Worm (Caenorhabditis elegans) whole organism, young adult: Measurements from ENCODE around the gene cht-6.

Experiments
- B0019.2 ChIP-seq: fragments of 200-800 bp; sonication (Bioruptor generic); conservative IDR thresholded peaks from 2 replicates; pipeline ENCODE4 v1.3.6; 2022; ENCODE audit warnings: missing genetic modification reagents, missing genetic modification characterization, missing compliant biosample characterization
- B0035.1 ChIP-seq: sonication (generic microtip); optimal IDR thresholded peaks from 2 replicates; lab custom pipeline; 2016; ENCODE audit warnings: missing genetic modification characterization, mild to moderate bottlenecking, missing compliant biosample characterization, missing genotype, missing genetic modification reagents
- B0261.1 ChIP-seq: sonication (generic microtip); optimal IDR thresholded peaks from 2 replicates; lab custom pipeline; 2016; ENCODE audit warnings: mild to moderate bottlenecking, missing genetic modification characterization, moderate library complexity, missing compliant biosample characterization
- B0336.3 ChIP-seq: fragments of 200-800 bp; sonication (Bioruptor generic); IDR thresholded peaks from 2 replicates; pipeline ENCODE4 v1.3.6; 2022; ENCODE audit warnings: missing genetic modification characterization, missing compliant biosample characterization
- C06A6.2 ChIP-seq: fragments of 200-800 bp; sonication (Bioruptor generic); conservative IDR thresholded peaks from 2 replicates; pipeline ENCODE4 v1.3.6; 2022; ENCODE audit warnings: missing genetic modification characterization, missing compliant biosample characterization
- F55B11.4 ChIP-seq: sonication (generic microtip); optimal IDR thresholded peaks from 2 replicates; lab custom pipeline; 2016; ENCODE audit warnings: missing compliant biosample characterization, missing genetic modification characterization, borderline replicate concordance; ENCODE audit not compliant: insufficient read depth
- Y53F4B.3 ChIP-seq: fragments of 200-800 bp; sonication (Bioruptor generic); IDR thresholded peaks from 2 replicates; pipeline ENCODE4 v1.3.6; 2022; ENCODE audit warnings: missing genetic modification reagents, missing genetic modification characterization, missing compliant biosample characterization
- Y53G8AR.9 ChIP-seq: fragments of 200-800 bp; sonication (Bioruptor generic); conservative IDR thresholded peaks from 2 replicates; pipeline ENCODE4 v1.3.6; 2022; ENCODE audit warnings: missing genetic modification reagents, missing genetic modification characterization, missing compliant biosample characterization
- Y56A3A.18 ChIP-seq: fragments of 200-800 bp; sonication (Bioruptor generic); IDR thresholded peaks from 2 replicates; pipeline ENCODE4 v1.3.6; 2022; ENCODE audit warnings: missing genetic modification reagents, missing genetic modification characterization, missing compliant biosample characterization
- Y95B8A.8 ChIP-seq: fragments of 200-800 bp; sonication (Bioruptor generic); IDR thresholded peaks from 2 replicates; pipeline ENCODE4 v1.3.6; 2022; ENCODE audit warnings: missing genetic modification reagents, missing genetic modification characterization, missing compliant biosample characterization
- atf-7 ChIP-seq: sonication (generic microtip); optimal IDR thresholded peaks from 2 replicates; lab custom pipeline; 2017; ENCODE audit warnings: mild to moderate bottlenecking, missing genetic modification characterization, missing compliant biosample characterization
- attf-6 ChIP-seq: fragments of 200-800 bp; sonication (Bioruptor generic); IDR thresholded peaks from 2 replicates; pipeline ENCODE4 v1.3.6; 2022; ENCODE audit warnings: missing genetic modification reagents, missing genetic modification characterization, missing compliant biosample characterization
- bed-1 ChIP-seq: fragments of 200-800 bp; sonication (Bioruptor generic); IDR thresholded peaks from 2 replicates; pipeline ENCODE4 v1.3.6; 2022; ENCODE audit warnings: missing genetic modification reagents, missing genetic modification characterization, missing compliant biosample characterization
- cebp-1 ChIP-seq, 2 experiments: fragments of 200-800 bp in 1 of 2; sonication (Bioruptor generic) in 1 of 2; sonication (generic microtip) in 1 of 2; IDR thresholded peaks in 1 of 2; optimal IDR thresholded peaks in 1 of 2; 2 replicates each; pipeline versions ENCODE4 v1.3.6 to Lab custom; 2017 to 2022; ENCODE audit warnings: missing compliant biosample characterization in 2 of 2, missing genetic modification characterization in 2 of 2, mild to moderate bottlenecking in 1 of 2, missing genetic modification reagents in 1 of 2, moderate library complexity in 1 of 2
- cebp-2 ChIP-seq: fragments of 200-800 bp; sonication (Bioruptor generic); IDR thresholded peaks from 2 replicates; pipeline ENCODE4 v1.3.6; 2022; ENCODE audit warnings: missing genetic modification characterization, missing compliant biosample characterization
- ceh-91 ChIP-seq: fragments of 200-800 bp; sonication (Bioruptor generic); IDR thresholded peaks from 2 replicates; pipeline ENCODE4 v1.3.6; 2022; ENCODE audit warnings: missing genetic modification reagents, missing genetic modification characterization, missing compliant biosample characterization
- efl-1 ChIP-seq: fragments of 150-350 bp; optimal IDR thresholded peaks from 2 replicates; lab custom pipeline; 2014; ENCODE audit warnings: missing biosample characterization, missing genetic modification reagents, missing genetic modification characterization
- egl-18 ChIP-seq: fragments of 200-800 bp; sonication (Bioruptor generic); IDR thresholded peaks from 2 replicates; pipeline ENCODE4 v1.3.6; 2022; ENCODE audit warnings: missing genetic modification reagents, missing genetic modification characterization, missing compliant biosample characterization
- ets-4 ChIP-seq: fragments of 200-800 bp; sonication (Bioruptor generic); optimal IDR thresholded peaks from 2 replicates; lab custom pipeline; 2018; ENCODE audit warnings: mild to moderate bottlenecking, missing genetic modification characterization, missing compliant biosample characterization
- fkh-3 ChIP-seq: sonication (generic microtip); optimal IDR thresholded peaks from 2 replicates; lab custom pipeline; 2016; ENCODE audit warnings: mild to moderate bottlenecking, missing genetic modification characterization, missing compliant biosample characterization
- him-1 ChIP-seq: sonication (generic microtip); optimal IDR thresholded peaks from 2 replicates; lab custom pipeline; 2016; ENCODE audit warnings: missing genotype, missing genetic modification reagents, missing genetic modification characterization, missing compliant biosample characterization
- hmg-1.2 ChIP-seq: fragments of 200-800 bp; sonication (Bioruptor generic); IDR thresholded peaks from 2 replicates; pipeline ENCODE4 v1.3.6; 2022; ENCODE audit warnings: missing genetic modification reagents, missing genetic modification characterization, missing compliant biosample characterization
- lag-1 ChIP-seq: fragments of 200-800 bp; sonication (Bioruptor generic); IDR thresholded peaks from 2 replicates; pipeline ENCODE4 v1.3.6; 2022; ENCODE audit warnings: missing genetic modification reagents, missing genetic modification characterization, missing compliant biosample characterization
- let-607 ChIP-seq, 2 experiments: fragments of 200-800 bp in 1 of 2; sonication (Bioruptor generic) in 1 of 2; sonication (generic microtip) in 1 of 2; optimal IDR thresholded peaks; 2 replicates each; lab custom pipeline; 2016 to 2018; ENCODE audit warnings: mild to moderate bottlenecking in 2 of 2, missing compliant biosample characterization in 2 of 2, missing genetic modification characterization in 2 of 2, moderate library complexity in 2 of 2, missing genotype in 1 of 2
- lin-26 ChIP-seq: fragments of 200-800 bp; sonication (Bioruptor generic); IDR thresholded peaks from 2 replicates; pipeline ENCODE4 v1.3.6; 2022; ENCODE audit warnings: missing genetic modification reagents, missing genetic modification characterization, missing compliant biosample characterization
- lin-54 ChIP-seq: fragments of 200-800 bp; sonication (Bioruptor generic); optimal IDR thresholded peaks from 2 replicates; lab custom pipeline; 2018; ENCODE audit warnings: mild to moderate bottlenecking, missing genetic modification characterization, missing compliant biosample characterization
- madf-6 ChIP-seq: fragments of 200-800 bp; sonication (Bioruptor generic); IDR thresholded peaks from 2 replicates; pipeline ENCODE4 v1.3.6; 2022; ENCODE audit warnings: missing genetic modification reagents, missing genetic modification characterization, missing compliant biosample characterization
- nfya-1 ChIP-seq: sonication (generic microtip); optimal IDR thresholded peaks from 2 replicates; lab custom pipeline; 2017; ENCODE audit warnings: antibody characterized with exemption, missing compliant biosample characterization, missing genetic modification characterization, borderline replicate concordance; ENCODE audit not compliant: insufficient read depth
- nhr-27 ChIP-seq: fragments of 200-800 bp; sonication (Bioruptor generic); optimal IDR thresholded peaks from 2 replicates; lab custom pipeline; 2018; ENCODE audit warnings: mild to moderate bottlenecking, missing genetic modification characterization, moderate library complexity, missing compliant biosample characterization
- nhr-80 ChIP-seq: sonication (generic microtip); optimal IDR thresholded peaks from 2 replicates; lab custom pipeline; 2016; ENCODE audit warnings: missing genetic modification characterization, missing compliant biosample characterization
- pha-4 ChIP-seq: fragments of 150-350 bp; sonication (generic microtip); optimal IDR thresholded peaks from 2 replicates; lab custom pipeline; 2014; ENCODE audit warnings: missing biosample characterization, missing genetic modification reagents, missing genetic modification characterization
- rcor-1 ChIP-seq: fragments of 200-800 bp; sonication (Bioruptor generic); IDR thresholded peaks from 2 replicates; pipeline ENCODE4 v1.3.6; 2022; ENCODE audit warnings: missing genetic modification reagents, missing genetic modification characterization, missing compliant biosample characterization
- repo-1 ChIP-seq: sonication (generic microtip); optimal IDR thresholded peaks from 2 replicates; lab custom pipeline; 2017; ENCODE audit warnings: mild to moderate bottlenecking, missing genetic modification characterization, missing compliant biosample characterization
- snpc-4 ChIP-seq, 5 experiments: fragments of 150-350 bp in 1 of 5; sonication (generic microtip) in 4 of 5; optimal IDR thresholded peaks; 2 replicates each; lab custom pipeline; 2014 to 2018; ENCODE audit warnings: missing genetic modification characterization in 5 of 5, missing biosample characterization in 3 of 5, antibody characterized with exemption in 2 of 5, mild to moderate bottlenecking in 2 of 5, missing compliant biosample characterization in 2 of 5, missing genotype in 2 of 5, moderate library complexity in 2 of 5, missing genetic modification reagents in 1 of 5
- sptf-2 ChIP-seq: fragments of 200-800 bp; sonication (Bioruptor generic); optimal IDR thresholded peaks from 2 replicates; lab custom pipeline; 2018; ENCODE audit warnings: mild to moderate bottlenecking, missing genetic modification characterization, missing compliant biosample characterization
- ztf-22 ChIP-seq: fragments of 200-800 bp; sonication (Bioruptor generic); optimal IDR thresholded peaks from 2 replicates; lab custom pipeline; 2018; ENCODE audit warnings: mild to moderate bottlenecking, missing genetic modification characterization, moderate library complexity, missing compliant biosample characterization
- ztf-25 ChIP-seq: fragments of 200-800 bp; sonication (Bioruptor generic); IDR thresholded peaks from 2 replicates; pipeline ENCODE4 v1.3.6; 2022; ENCODE audit warnings: missing genetic modification reagents, missing genetic modification characterization, missing compliant biosample characterization
- ztf-26 ChIP-seq: sonication (generic microtip); optimal IDR thresholded peaks from 2 replicates; lab custom pipeline; 2017; ENCODE audit warnings: missing genetic modification characterization, missing compliant biosample characterization

Gene cht-6

DNA sequence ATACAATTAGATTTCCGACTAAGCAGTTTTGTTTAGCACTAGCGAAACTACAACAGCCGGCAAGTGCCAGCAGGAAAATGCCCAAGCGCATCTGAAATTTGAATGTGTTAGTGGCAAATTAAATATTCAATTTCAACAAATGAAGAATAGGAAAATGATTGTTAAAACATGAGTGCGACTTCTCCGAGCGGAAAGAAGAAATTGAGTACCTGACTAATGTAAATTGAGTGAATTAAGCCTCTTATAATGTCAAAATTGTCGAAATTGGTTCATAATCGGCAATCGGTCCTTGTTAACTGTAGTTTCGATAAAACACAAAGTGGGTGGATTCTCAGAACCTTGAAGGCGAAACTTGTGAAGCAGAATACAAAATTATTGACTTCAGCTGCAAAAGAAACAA, 15.0 kb upstream of the cht-6 start, which contains the start of gene gfi-1:
Gene gfi-1 (minus strand): TSS at position 101 of the 400 bp plus-strand sequence.
- TF ChIP-seq Y53F4B.3 (GFP tag; lab: Robert Waterston, UW) (no peak), him-1 (tag; lab: Kevin White, UChicago) (no peak), snpc-4 (GFP tag; optimal IDR thresholded peaks at IDR 0.05; lab: Kevin White, UChicago) (no peak), snpc-4 (tag; optimal IDR thresholded peaks at IDR 0.05; lab: Kevin White, UChicago) (no peak), sptf-2 (no peak), ztf-25 (GFP tag; lab: Robert Waterston, UW) (no peak), ets-4 (no peak), Y95B8A.8 (GFP tag; lab: Robert Waterston, UW) (no peak), fkh-3 (tag; lab: Kevin White, UChicago) (no peak), cebp-1 (GFP tag; IDR thresholded peaks at IDR 0.05; lab: Robert Waterston, UW) (no peak), cebp-1 (tag; optimal IDR thresholded peaks at IDR 0.05; lab: Kevin White, UChicago) (no peak), efl-1 (no peak)

DNA sequence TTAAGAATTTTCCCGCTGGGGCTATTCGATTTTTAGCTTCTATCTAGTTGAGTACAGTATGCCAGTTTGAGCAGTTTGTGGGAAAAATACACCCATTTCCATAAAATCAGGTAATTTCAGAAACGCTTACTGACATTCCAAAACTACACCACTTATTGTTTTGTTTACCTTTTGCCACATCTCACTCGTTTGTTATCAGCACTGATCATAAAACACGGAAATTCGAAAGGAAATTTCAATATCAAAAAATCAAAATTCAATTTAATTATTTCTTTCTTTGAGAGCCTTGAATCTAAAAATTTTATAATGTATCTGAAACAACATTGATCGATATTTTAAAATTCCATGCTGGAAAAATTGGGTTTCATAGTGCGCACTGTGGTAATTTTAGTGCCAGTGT, 14.3 kb upstream of the cht-6 start:
- TF ChIP-seq B0261.1 (no peak), let-607 (tag; optimal IDR thresholded peaks at IDR 0.05; lab: Kevin White, UChicago) (peak in 1 of 2 experiments; percentile 17)

DNA sequence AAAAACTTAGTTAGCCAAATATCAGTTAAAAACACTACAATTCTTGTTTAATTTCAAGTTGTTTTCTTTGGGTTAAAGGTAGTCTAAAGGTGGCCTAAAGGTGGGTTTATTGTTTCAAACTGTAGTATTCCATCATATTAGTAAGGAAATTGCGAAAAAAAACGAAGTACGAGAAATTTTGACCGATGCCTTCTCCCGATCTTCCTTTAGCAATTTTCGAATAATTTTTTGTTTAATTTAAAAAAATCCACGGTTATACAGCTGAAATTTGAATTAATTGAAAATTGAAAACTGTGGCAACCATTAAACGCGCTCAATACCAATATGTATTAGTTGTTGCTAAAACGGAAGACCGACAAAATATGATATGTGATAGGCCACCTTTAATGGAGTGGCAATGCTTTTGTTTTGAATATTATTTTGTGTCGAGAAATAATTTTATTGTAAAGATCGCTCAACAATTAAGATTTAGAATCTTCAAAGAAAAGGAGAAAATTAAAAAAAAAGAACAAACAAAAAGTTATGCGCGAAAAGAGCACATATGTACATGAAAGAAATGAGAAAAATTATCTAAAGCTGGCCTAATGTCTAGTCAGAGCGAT, 13.7 kb upstream of the cht-6 start:
- TF ChIP-seq egl-18 (GFP tag; lab: Robert Waterston, UW), result no peak
- 0 out of 2 replicates have a peak, but pooled peaks have one; percentile 28 for TF ChIP-seq C06A6.2 (GFP tag; lab: Robert Waterston, UW)
- TF ChIP-seq Y56A3A.18, result 0 out of 2 replicates have a peak, but pooled peaks have one; percentile 10
- TF ChIP-seq atf-7 (tag; lab: Kevin White, UChicago), result peak; percentile 29
- TF ChIP-seq rcor-1 (GFP tag; lab: Robert Waterston, UW), result no peak
- no peak for TF ChIP-seq nfya-1
- TF ChIP-seq pha-4 (tag; lab: Kevin White, UChicago), result no peak
- no peak for TF ChIP-seq lag-1 (GFP tag; lab: Robert Waterston, UW)
- no peak for TF ChIP-seq B0035.1
- TF ChIP-seq ztf-22 (GFP tag; lab: Kevin White, UChicago), result no peak
- no peak for TF ChIP-seq lin-26 (GFP tag; lab: Robert Waterston, UW)
- 0 out of 2 replicates have a peak, but pooled peaks have one; percentile 33 for TF ChIP-seq B0336.3 (GFP tag; lab: Robert Waterston, UW)
- no peak for TF ChIP-seq F55B11.4 (tag; lab: Kevin White, UChicago)
- TF ChIP-seq ztf-25 (GFP tag; lab: Robert Waterston, UW), result no peak
- no peak for TF ChIP-seq nhr-27 (tag; lab: Kevin White, UChicago)
- TF ChIP-seq repo-1 (tag; lab: Kevin White, UChicago), result peak; percentile 14
- 0 out of 2 replicates have a peak, but pooled peaks have one; percentile 17 for TF ChIP-seq hmg-1.2
- peak; percentile 24 for TF ChIP-seq nhr-80
- 0 out of 2 replicates have a peak, but pooled peaks have one; percentile 8 for TF ChIP-seq attf-6 (GFP tag; lab: Robert Waterston, UW)
- 0 out of 2 replicates have a peak, but pooled peaks have one; percentile 7 for TF ChIP-seq madf-6 (GFP tag; lab: Robert Waterston, UW)
- TF ChIP-seq ztf-26 (tag; lab: Kevin White, UChicago), result no peak
- TF ChIP-seq bed-1 (GFP tag; lab: Robert Waterston, UW), result no peak
- no peak for TF ChIP-seq ceh-91
- TF ChIP-seq lin-54 (GFP tag; lab: Kevin White, UChicago), result peak; percentile 12
- peak; percentile 53 for TF ChIP-seq Y53G8AR.9 (GFP tag; lab: Robert Waterston, UW)
- no peak for TF ChIP-seq B0019.2 (GFP tag; lab: Robert Waterston, UW)
- TF ChIP-seq cebp-2 (GFP tag; lab: Robert Waterston, UW), result no peak
